Fruit fly (Drosophila melanogaster) whole organism, embryonic: Measurements from ENCODE around the gene CG46244.

Source experiments
- Aef1 ChIP-seq: fragments of 200-800 bp; sonication (Bioruptor generic); IDR thresholded peaks from 3 replicates; pipeline ENCODE4 v1.3.6; 2022; ENCODE audit warnings: missing biosample characterization, missing genetic modification characterization
- Atf6 ChIP-seq: fragments of 200-800 bp; sonication (Bioruptor generic); IDR thresholded peaks from 2 replicates; pipeline ENCODE4 v1.3.6; 2022; ENCODE audit warnings: missing biosample characterization, missing genetic modification characterization
- Awh ChIP-seq: fragments of 200-800 bp; sonication (Bioruptor generic); IDR thresholded peaks from 2 replicates; pipeline ENCODE4, ENCODE4 v1.3.6; 2022; ENCODE audit warnings: missing biosample characterization, missing genetic modification characterization
- Bgb ChIP-seq: fragments of 200-800 bp; sonication (Bioruptor generic); IDR thresholded peaks from 2 replicates; pipeline ENCODE4 v1.3.6; 2022; ENCODE audit warnings: missing biosample characterization, missing genetic modification characterization; ENCODE audit not compliant: partially characterized antibody
- CG10543 ChIP-seq: fragments of 200-800 bp; sonication (Bioruptor generic); optimal IDR thresholded peaks from 3 replicates; lab custom pipeline; 2017; ENCODE audit warnings: missing biosample characterization, mild to moderate bottlenecking, missing genetic modification characterization, moderate library complexity
- CG12942 ChIP-seq: fragments of 200-800 bp; sonication (Bioruptor generic); optimal IDR thresholded peaks from 3 replicates; lab custom pipeline; 2016; ENCODE audit warnings: missing biosample characterization, missing genetic modification characterization
- CG13775 ChIP-seq: fragments of 200-800 bp; sonication (Bioruptor generic); optimal IDR thresholded peaks from 3 replicates; lab custom pipeline; 2017; ENCODE audit warnings: missing biosample characterization, mild to moderate bottlenecking, missing genetic modification characterization
- CG1602 ChIP-seq: fragments of 200-800 bp; sonication (Bioruptor generic); optimal IDR thresholded peaks from 3 replicates; lab custom pipeline; 2016; ENCODE audit warnings: missing biosample characterization, missing genetic modification characterization
- CG16813 ChIP-seq: fragments of 200-800 bp; sonication (Bioruptor generic); IDR thresholded peaks from 3 replicates; pipeline ENCODE4 v1.3.6; 2022; ENCODE audit warnings: missing biosample characterization, missing genetic modification characterization; ENCODE audit not compliant: partially characterized antibody
- CG17568 ChIP-seq: fragments of 200-800 bp; sonication (Bioruptor generic); optimal IDR thresholded peaks from 2 replicates; lab custom pipeline; 2018; ENCODE audit warnings: missing biosample characterization, mild to moderate bottlenecking, missing genetic modification characterization, moderate library complexity
- CG2199 ChIP-seq: fragments of 200-800 bp; sonication (Bioruptor generic); IDR thresholded peaks from 3 replicates; pipeline ENCODE4 v1.3.6; 2022; ENCODE audit warnings: missing biosample characterization, missing genetic modification characterization
- CG31441 ChIP-seq: fragments of 200-800 bp; sonication (Bioruptor generic); IDR thresholded peaks from 2 replicates; pipeline ENCODE4 v1.3.6; 2022; ENCODE audit warnings: missing biosample characterization, missing genetic modification characterization
- CG4707 ChIP-seq: fragments of 200-800 bp; sonication (Bioruptor generic); optimal IDR thresholded peaks from 2 replicates; lab custom pipeline; 2018; ENCODE audit warnings: missing biosample characterization, mild to moderate bottlenecking, missing genetic modification characterization, moderate library complexity
- CG6175 ChIP-seq: fragments of 200-800 bp; sonication (Bioruptor generic); IDR thresholded peaks from 3 replicates; pipeline ENCODE4 v1.3.6; 2022; ENCODE audit warnings: missing biosample characterization, missing genetic modification characterization
- CG7839 ChIP-seq: fragments of 200-800 bp; sonication (Bioruptor generic); optimal IDR thresholded peaks from 3 replicates; lab custom pipeline; 2018; ENCODE audit warnings: missing biosample characterization, mild to moderate bottlenecking, missing genetic modification characterization, moderate library complexity
- D19B ChIP-seq: fragments of 200-800 bp; sonication (Bioruptor generic); optimal IDR thresholded peaks from 2 replicates; lab custom pipeline; 2017; ENCODE audit warnings: missing biosample characterization, mild to moderate bottlenecking, missing genetic modification characterization
- Ets97D ChIP-seq: fragments of 200-800 bp; sonication (Bioruptor generic); optimal IDR thresholded peaks from 3 replicates; lab custom pipeline; 2016; ENCODE audit warnings: missing biosample characterization, missing genetic modification characterization
- HLH54F ChIP-seq: fragments of 200-800 bp; sonication (Bioruptor generic); optimal IDR thresholded peaks from 3 replicates; lab custom pipeline; 2016; ENCODE audit warnings: missing biosample characterization, missing genetic modification characterization
- HmgZ ChIP-seq: fragments of 200-800 bp; sonication (Bioruptor generic); optimal IDR thresholded peaks from 2 replicates; lab custom pipeline; 2018; ENCODE audit warnings: missing biosample characterization, mild to moderate bottlenecking, missing genetic modification characterization
- Jarid2 ChIP-seq: fragments of 200-800 bp; sonication (Bioruptor generic); optimal IDR thresholded peaks from 3 replicates; lab custom pipeline; 2017; ENCODE audit warnings: mild to moderate bottlenecking, missing biosample characterization, missing genetic modification reagents, missing genetic modification characterization
- MESR4 ChIP-seq: fragments of 200-800 bp; sonication (Bioruptor generic); optimal IDR thresholded peaks from 2 replicates; lab custom pipeline; 2018; ENCODE audit warnings: missing biosample characterization, mild to moderate bottlenecking, missing genetic modification characterization, moderate library complexity
- Meics ChIP-seq: fragments of 200-800 bp; sonication (Bioruptor generic); optimal IDR thresholded peaks from 2 replicates; lab custom pipeline; 2017; ENCODE audit warnings: missing biosample characterization, mild to moderate bottlenecking, missing genetic modification characterization
- NC2α ChIP-seq: fragments of 200-800 bp; sonication (Bioruptor generic); optimal IDR thresholded peaks from 2 replicates; lab custom pipeline; 2016; ENCODE audit warnings: missing biosample characterization, missing genetic modification characterization
- NFAT ChIP-seq: fragments of 200-800 bp; sonication (Bioruptor generic); IDR thresholded peaks from 2 replicates; pipeline ENCODE4 v1.3.6; 2022; ENCODE audit warnings: missing biosample characterization, missing genetic modification characterization
- NK7.1 ChIP-seq: fragments of 200-800 bp; sonication (Bioruptor generic); optimal IDR thresholded peaks from 3 replicates; lab custom pipeline; 2016; ENCODE audit warnings: missing biosample characterization, missing genetic modification characterization
- Side ChIP-seq: fragments of 200-800 bp; sonication (Bioruptor generic); optimal IDR thresholded peaks from 2 replicates; lab custom pipeline; 2016; ENCODE audit warnings: missing biosample characterization, missing genetic modification characterization
- Six4 ChIP-seq: fragments of 200-800 bp; sonication (Bioruptor generic); optimal IDR thresholded peaks from 2 replicates; lab custom pipeline; 2016; ENCODE audit warnings: missing biosample characterization, missing genetic modification characterization
- Sox100B ChIP-seq: fragments of 200-800 bp; sonication (Bioruptor generic); optimal IDR thresholded peaks from 3 replicates; lab custom pipeline; 2018; ENCODE audit warnings: missing biosample characterization, mild to moderate bottlenecking, missing genetic modification characterization
- Trl ChIP-seq, 3 experiments: fragments of >200 bp in 2 of 3; fragments of 200-800 bp in 1 of 3; sonication (Bioruptor generic) in 1 of 3; optimal IDR thresholded peaks; 2 replicates in 1 of 3; 3 replicates in 2 of 3; lab custom pipeline; 2016 to 2017; ENCODE audit warnings: missing biosample characterization in 1 of 3, missing genetic modification characterization in 1 of 3
- ac ChIP-seq: fragments of 200-800 bp; sonication (Bioruptor generic); optimal IDR thresholded peaks from 3 replicates; lab custom pipeline; 2017; ENCODE audit warnings: missing biosample characterization, mild to moderate bottlenecking, missing genetic modification characterization
- bab2 ChIP-seq: fragments of 200-800 bp; sonication (Bioruptor generic); optimal IDR thresholded peaks from 2 replicates; lab custom pipeline; 2016; ENCODE audit warnings: missing biosample characterization, missing genetic modification characterization
- bbx ChIP-seq: fragments of 200-800 bp; sonication (Bioruptor generic); IDR thresholded peaks from 2 replicates; pipeline ENCODE4 v1.3.6; 2022; ENCODE audit warnings: missing biosample characterization, missing genetic modification characterization; ENCODE audit not compliant: partially characterized antibody
- bcd ChIP-seq: fragments of 200-800 bp; sonication (Bioruptor generic); optimal IDR thresholded peaks from 2 replicates; lab custom pipeline; 2017; ENCODE audit warnings: missing biosample characterization, mild to moderate bottlenecking, missing genetic modification characterization
- dimm ChIP-seq: fragments of 200-800 bp; sonication (Bioruptor generic); IDR thresholded peaks from 2 replicates; pipeline ENCODE4 v1.3.6; 2022; ENCODE audit warnings: missing biosample characterization, missing genetic modification characterization
- exex ChIP-seq: fragments of 200-800 bp; sonication (Bioruptor generic); optimal IDR thresholded peaks from 4 replicates; lab custom pipeline; 2018; ENCODE audit warnings: missing biosample characterization, mild to moderate bottlenecking, missing genetic modification characterization, moderate library complexity
- fd96Cb ChIP-seq: fragments of 200-800 bp; sonication (Bioruptor generic); optimal IDR thresholded peaks from 2 replicates; lab custom pipeline; 2018; ENCODE audit warnings: missing biosample characterization, mild to moderate bottlenecking, missing genetic modification characterization, moderate library complexity
- fu2 ChIP-seq: fragments of 200-800 bp; sonication (Bioruptor generic); optimal IDR thresholded peaks from 2 replicates; lab custom pipeline; 2016; ENCODE audit warnings: missing biosample characterization, missing genetic modification characterization
- gfzf ChIP-seq: fragments of 200-800 bp; sonication (Bioruptor generic); optimal IDR thresholded peaks from 2 replicates; lab custom pipeline; 2016; ENCODE audit warnings: missing biosample characterization, mild to moderate bottlenecking, missing genetic modification characterization, moderate library complexity
- hbn ChIP-seq: fragments of 200-800 bp; sonication (Bioruptor generic); IDR thresholded peaks from 2 replicates; pipeline ENCODE4 v1.3.6; 2022; ENCODE audit warnings: missing biosample characterization, missing genetic modification characterization; ENCODE audit not compliant: partially characterized antibody
- insv ChIP-seq, 2 experiments: fragments of 200-800 bp; sonication (Bioruptor generic); optimal IDR thresholded peaks; 3 replicates each; lab custom pipeline; 2016 to 2018; ENCODE audit warnings: missing biosample characterization in 2 of 2, missing genetic modification characterization in 2 of 2
- lmd ChIP-seq: fragments of 200-800 bp; sonication (Bioruptor generic); IDR thresholded peaks from 2 replicates; pipeline ENCODE4 v1.3.6; 2022; ENCODE audit warnings: missing biosample characterization, missing genetic modification characterization
- mld ChIP-seq: fragments of 200-800 bp; sonication (Bioruptor generic); IDR thresholded peaks from 3 replicates; pipeline ENCODE4 v1.3.6; 2022; ENCODE audit warnings: missing biosample characterization, missing genetic modification characterization; ENCODE audit not compliant: partially characterized antibody
- nerfin-1 ChIP-seq: fragments of 200-800 bp; sonication (Bioruptor generic); optimal IDR thresholded peaks from 3 replicates; lab custom pipeline; 2019; ENCODE audit warnings: missing biosample characterization, mild to moderate bottlenecking, missing genetic modification characterization, moderate library complexity
- nom ChIP-seq: fragments of 200-800 bp; sonication (Bioruptor generic); optimal IDR thresholded peaks from 2 replicates; lab custom pipeline; 2017; ENCODE audit warnings: missing biosample characterization, missing genetic modification characterization, mild to moderate bottlenecking, moderate library complexity, missing genetic modification reagents
- pfk ChIP-seq: fragments of 200-800 bp; sonication (Bioruptor generic); optimal IDR thresholded peaks from 2 replicates; lab custom pipeline; 2018; ENCODE audit warnings: missing biosample characterization, mild to moderate bottlenecking, missing genetic modification characterization, moderate library complexity
- ro ChIP-seq: fragments of 200-800 bp; sonication (Bioruptor generic); IDR thresholded peaks from 2 replicates; pipeline ENCODE4 v1.3.6; 2022; ENCODE audit warnings: missing biosample characterization, missing genetic modification characterization
- zen ChIP-seq: fragments of 200-800 bp; sonication (Bioruptor generic); optimal IDR thresholded peaks from 3 replicates; lab custom pipeline; 2018; ENCODE audit warnings: missing biosample characterization, mild to moderate bottlenecking, missing genetic modification characterization, moderate library complexity
- zen2 ChIP-seq: fragments of 200-800 bp; sonication (Bioruptor generic); IDR thresholded peaks from 3 replicates; pipeline ENCODE4 v1.3.6; 2022; ENCODE audit warnings: missing biosample characterization, missing genetic modification characterization; ENCODE audit not compliant: partially characterized antibody

Gene CG46244

dm6 chr2L:19758511-19759128, 152.3 kb downstream of the CG46244 start, which contains the start of the genes CG10628 and Dus3 (continued):
- TF ChIP-seq CG7839 (tag; lab: Kevin White, UChicago) (peak; percentile 90), mld (no peak), HmgZ (peak; percentile 95), zen2 (no peak; the same call in 2 of the 3 replicates), bab2 (GFP tag; lab: Kevin White, UChicago) (peak; percentile 93), Atf6 (GFP tag; lab: Robert Waterston, UW) (peak; percentile 89), lmd (GFP tag; lab: Robert Waterston, UW) (peak; percentile 94), bcd (GFP tag; lab: Kevin White, UChicago) (peak; percentile 90), nom (GFP tag; lab: Kevin White, UChicago) (peak; percentile 64), Six4 (peak; percentile 88), CG17568 (GFP tag; lab: Kevin White, UChicago) (no peak), Ets97D (GFP tag; lab: Kevin White, UChicago) (peak; percentile 83), bbx (GFP tag; lab: Robert Waterston, UW) (peak; percentile 26; the same call in 1 of the 2 replicates), Sox100B (GFP tag; lab: Kevin White, UChicago) (no peak), gfzf (peak; percentile 17), insv (GFP tag; optimal IDR thresholded peaks at IDR 0.05; lab: Kevin White, UChicago) (peak in 1 of 2 experiments; percentile 58), dimm (GFP tag; lab: Robert Waterston, UW) (peak; percentile 75), CG4707 (peak; percentile 50), nerfin-1 (tag; lab: Kevin White, UChicago) (peak; percentile 96), CG2199 (GFP tag; lab: Robert Waterston, UW) (peak; percentile 94), CG10543 (GFP tag; lab: Kevin White, UChicago) (peak; percentile 88), Bgb (GFP tag; lab: Robert Waterston, UW) (peak; percentile 48; the same call in 1 of the 2 replicates), NK7.1 (GFP tag; lab: Kevin White, UChicago) (peak; percentile 74), pfk (peak; percentile 14), CG6175 (GFP tag; lab: Robert Waterston, UW) (peak; percentile 71; the same call in 2 of the 3 replicates), Awh (GFP tag; lab: Robert Waterston, UW) (peak; percentile 82), CG1602 (peak; percentile 90), Side (peak; percentile 92), exex (tag; lab: Kevin White, UChicago) (peak; percentile 61), Aef1 (GFP tag; lab: Robert Waterston, UW) (peak; percentile 89), D19B (GFP tag; lab: Kevin White, UChicago) (peak; percentile 72), MESR4 (GFP tag; lab: Kevin White, UChicago) (peak; percentile 52), fd96Cb (tag; lab: Kevin White, UChicago) (peak; percentile 89), CG31441 (GFP tag; lab: Robert Waterston, UW) (peak; percentile 100), Meics (GFP tag; lab: Kevin White, UChicago) (peak; percentile 91), hbn (0 out of 2 replicates have a peak, but pooled peaks have one; percentile 28), CG13775 (peak; percentile 92), NFAT (GFP tag; lab: Robert Waterston, UW) (peak; percentile 91), CG12942 (GFP tag; lab: Kevin White, UChicago) (peak; percentile 90), CG16813 (peak; percentile 63; the same call in 2 of the 3 replicates), ro (GFP tag; lab: Robert Waterston, UW) (peak; percentile 49), NC2α (GFP tag; lab: Kevin White, UChicago) (peak; percentile 74), Jarid2 (peak; percentile 46), ac (GFP tag; lab: Kevin White, UChicago) (peak; percentile 38), fu2 (GFP tag; lab: Kevin White, UChicago) (peak; percentile 94), HLH54F (peak; percentile 96), zen (tag; lab: Kevin White, UChicago) (peak; percentile 83), Trl (optimal IDR thresholded peaks at IDR 0.05; lab: Kevin White, UChicago) (no peak), Trl (GFP tag; optimal IDR thresholded peaks at IDR 0.05; lab: Kevin White, UChicago) (peak; percentile 94)
